Fruit fly (Drosophila melanogaster) whole organism, embryonic: ENCODE results near the gene Fum1.

Experiments used
- Aef1 ChIP-seq: fragments of 200-800 bp; sonication (Bioruptor generic); IDR thresholded peaks from 3 replicates; pipeline ENCODE4 v1.3.6; 2022; ENCODE audit warnings: missing biosample characterization, missing genetic modification characterization
- B-H2 ChIP-seq: fragments of 200-800 bp; sonication (Bioruptor generic); optimal IDR thresholded peaks from 2 replicates; lab custom pipeline; 2018; ENCODE audit warnings: missing biosample characterization, mild to moderate bottlenecking, missing genetic modification characterization
- BEAF-32 ChIP-seq: fragments of 200-800 bp; sonication (Bioruptor generic); optimal IDR thresholded peaks from 3 replicates; lab custom pipeline; 2017; ENCODE audit warnings: missing biosample characterization, missing genetic modification characterization, mild to moderate bottlenecking, moderate library complexity, missing genetic modification reagents
- BtbVII ChIP-seq: fragments of 200-800 bp; sonication (Bioruptor generic); optimal IDR thresholded peaks from 3 replicates; lab custom pipeline; 2017; ENCODE audit warnings: missing biosample characterization, mild to moderate bottlenecking, missing genetic modification characterization
- CG12299 ChIP-seq: fragments of 200-800 bp; sonication (Bioruptor generic); optimal IDR thresholded peaks from 2 replicates; lab custom pipeline; 2018; ENCODE audit warnings: missing biosample characterization, mild to moderate bottlenecking, missing genetic modification characterization
- CG1233 ChIP-seq: fragments of 200-800 bp; sonication (Bioruptor generic); optimal IDR thresholded peaks from 4 replicates; lab custom pipeline; 2018; ENCODE audit warnings: missing biosample characterization, mild to moderate bottlenecking, missing genetic modification characterization
- CG12744 ChIP-seq: fragments of 200-800 bp; sonication (Bioruptor generic); optimal IDR thresholded peaks from 2 replicates; lab custom pipeline; 2016; ENCODE audit warnings: missing biosample characterization, missing genetic modification characterization
- CG12942 ChIP-seq: fragments of 200-800 bp; sonication (Bioruptor generic); optimal IDR thresholded peaks from 3 replicates; lab custom pipeline; 2016; ENCODE audit warnings: missing biosample characterization, missing genetic modification characterization
- CG13296 ChIP-seq: fragments of 200-800 bp; sonication (Bioruptor generic); optimal IDR thresholded peaks from 3 replicates; lab custom pipeline; 2018; ENCODE audit warnings: missing biosample characterization, mild to moderate bottlenecking, missing genetic modification characterization
- CG14710 ChIP-seq: fragments of 200-800 bp; sonication (Bioruptor generic); optimal IDR thresholded peaks from 3 replicates; lab custom pipeline; 2019; ENCODE audit warnings: missing biosample characterization, mild to moderate bottlenecking, missing genetic modification characterization, moderate library complexity
- CG1647 ChIP-seq: fragments of 200-800 bp; sonication (Bioruptor generic); optimal IDR thresholded peaks from 3 replicates; lab custom pipeline; 2016; ENCODE audit warnings: missing biosample characterization, missing genetic modification characterization
- CG17328 ChIP-seq: fragments of 200-800 bp; sonication (Bioruptor generic); IDR thresholded peaks from 2 replicates; pipeline ENCODE4 v1.3.6; 2022; ENCODE audit warnings: missing biosample characterization, missing genetic modification characterization
- CG18011 ChIP-seq: fragments of 200-800 bp; sonication (Bioruptor generic); optimal IDR thresholded peaks from 2 replicates; lab custom pipeline; 2017; ENCODE audit warnings: missing biosample characterization, missing genetic modification characterization, mild to moderate bottlenecking, moderate library complexity, missing genotype
- CG2116 ChIP-seq: fragments of 200-800 bp; sonication (Bioruptor generic); optimal IDR thresholded peaks from 3 replicates; lab custom pipeline; 2018; ENCODE audit warnings: missing biosample characterization, mild to moderate bottlenecking, missing genetic modification characterization
- CG2129 ChIP-seq: fragments of 200-800 bp; sonication (Bioruptor generic); IDR thresholded peaks from 2 replicates; pipeline ENCODE4 v1.3.6; 2022; ENCODE audit warnings: missing biosample characterization, missing genetic modification characterization; ENCODE audit not compliant: partially characterized antibody
- CG2712 ChIP-seq: fragments of 200-800 bp; optimal IDR thresholded peaks from 3 replicates; lab custom pipeline; 2019; ENCODE audit warnings: missing biosample characterization, mild to moderate bottlenecking, missing genetic modification characterization, moderate library complexity
- CG32772 ChIP-seq: fragments of 200-800 bp; sonication (Bioruptor generic); IDR thresholded peaks from 2 replicates; pipeline ENCODE4 v1.3.6; 2022; ENCODE audit warnings: missing biosample characterization, missing genetic modification characterization
- CG42726 ChIP-seq: fragments of 200-800 bp; sonication (Bioruptor generic); IDR thresholded peaks from 2 replicates; pipeline ENCODE4 v1.3.6; 2022; ENCODE audit warnings: missing biosample characterization, missing genetic modification characterization; ENCODE audit not compliant: partially characterized antibody
- CG4707 ChIP-seq: fragments of 200-800 bp; sonication (Bioruptor generic); optimal IDR thresholded peaks from 2 replicates; lab custom pipeline; 2018; ENCODE audit warnings: missing biosample characterization, mild to moderate bottlenecking, missing genetic modification characterization, moderate library complexity
- Camta ChIP-seq: fragments of 200-800 bp; sonication (Bioruptor generic); optimal IDR thresholded peaks from 2 replicates; lab custom pipeline; 2016; ENCODE audit warnings: missing biosample characterization, missing genetic modification characterization
- CoRest ChIP-seq: fragments of 200-800 bp; sonication (Bioruptor generic); optimal IDR thresholded peaks from 3 replicates; lab custom pipeline; 2018; ENCODE audit warnings: missing biosample characterization, mild to moderate bottlenecking, missing genetic modification characterization, moderate library complexity
- Dll ChIP-seq: fragments of 200-800 bp; sonication (Bioruptor generic); IDR thresholded peaks from 4 replicates; pipeline ENCODE4 v1.3.6; 2022; ENCODE audit warnings: missing biosample characterization, missing genetic modification characterization; ENCODE audit not compliant: partially characterized antibody
- Doc3 ChIP-seq: fragments of 200-800 bp; sonication (Bioruptor generic); IDR thresholded peaks from 3 replicates; pipeline ENCODE4 v1.3.6; 2022; ENCODE audit warnings: missing biosample characterization, missing genetic modification characterization; ENCODE audit not compliant: partially characterized antibody
- Drgx ChIP-seq: fragments of 200-800 bp; sonication (Bioruptor generic); IDR thresholded peaks from 2 replicates; pipeline ENCODE4 v1.3.6; 2022; ENCODE audit warnings: missing biosample characterization, missing genetic modification characterization
- H15 ChIP-seq: fragments of 200-800 bp; sonication (Bioruptor generic); IDR thresholded peaks from 3 replicates; pipeline ENCODE4 v1.3.6; 2022; ENCODE audit warnings: missing biosample characterization, missing genetic modification characterization
- Hr51 ChIP-seq, 2 experiments: fragments of 200-800 bp; sonication (Bioruptor generic); optimal IDR thresholded peaks; 2 replicates in 1 of 2; 3 replicates in 1 of 2; lab custom pipeline; 2016 to 2018; ENCODE audit warnings: missing biosample characterization in 2 of 2, missing genetic modification characterization in 2 of 2, mild to moderate bottlenecking in 1 of 2, moderate library complexity in 1 of 2
- Lhr ChIP-seq: fragments of 200-800 bp; sonication (Bioruptor generic); optimal IDR thresholded peaks from 3 replicates; lab custom pipeline; 2017; ENCODE audit warnings: mild to moderate bottlenecking, missing biosample characterization, missing genetic modification reagents, missing genetic modification characterization
- MBD-R2 ChIP-seq: fragments of 200-800 bp; sonication (Bioruptor generic); IDR thresholded peaks from 2 replicates; pipeline ENCODE4 v1.3.6; 2022; ENCODE audit warnings: missing biosample characterization, missing genetic modification characterization
- NK7.1 ChIP-seq: fragments of 200-800 bp; sonication (Bioruptor generic); optimal IDR thresholded peaks from 3 replicates; lab custom pipeline; 2016; ENCODE audit warnings: missing biosample characterization, missing genetic modification characterization
- Neu2 ChIP-seq: fragments of 200-800 bp; sonication (Bioruptor generic); optimal IDR thresholded peaks from 3 replicates; lab custom pipeline; 2016; ENCODE audit warnings: missing biosample characterization, missing genetic modification characterization, borderline replicate concordance
- Nf-YA ChIP-seq: fragments of 200-800 bp; sonication (Bioruptor generic); IDR thresholded peaks from 2 replicates; pipeline ENCODE4 v1.3.6; 2022; ENCODE audit warnings: missing biosample characterization, missing genetic modification characterization
- Ptx1 ChIP-seq: fragments of 200-800 bp; sonication (Bioruptor generic); IDR thresholded peaks from 2 replicates; pipeline ENCODE4 v1.3.6; 2022; ENCODE audit warnings: missing biosample characterization, missing genetic modification characterization
- YL-1 ChIP-seq: fragments of 200-800 bp; sonication (Bioruptor generic); optimal IDR thresholded peaks from 3 replicates; lab custom pipeline; 2017; ENCODE audit warnings: missing biosample characterization, mild to moderate bottlenecking, missing genetic modification characterization
- ab ChIP-seq: fragments of 200-800 bp; sonication (Bioruptor generic); optimal IDR thresholded peaks from 2 replicates; lab custom pipeline; 2016; ENCODE audit warnings: missing biosample characterization, missing genetic modification characterization
- bbx ChIP-seq: fragments of 200-800 bp; sonication (Bioruptor generic); IDR thresholded peaks from 2 replicates; pipeline ENCODE4 v1.3.6; 2022; ENCODE audit warnings: missing biosample characterization, missing genetic modification characterization; ENCODE audit not compliant: partially characterized antibody
- cas ChIP-seq: fragments of 200-800 bp; sonication (Bioruptor generic); IDR thresholded peaks from 2 replicates; pipeline ENCODE4 v1.3.6; 2022; ENCODE audit warnings: missing biosample characterization, missing genetic modification characterization
- her ChIP-seq: fragments of 200-800 bp; sonication (Bioruptor generic); optimal IDR thresholded peaks from 2 replicates; lab custom pipeline; 2016; ENCODE audit warnings: missing biosample characterization, missing genetic modification characterization
- knrl ChIP-seq: fragments of 200-800 bp; sonication (Bioruptor generic); IDR thresholded peaks from 3 replicates; pipeline ENCODE4 v1.3.6; 2022; ENCODE audit warnings: missing biosample characterization, missing genetic modification characterization; ENCODE audit not compliant: partially characterized antibody
- lilli ChIP-seq: fragments of 200-800 bp; sonication (Bioruptor generic); optimal IDR thresholded peaks from 3 replicates; lab custom pipeline; 2016; ENCODE audit warnings: missing biosample characterization, missing genetic modification characterization
- onecut ChIP-seq: fragments of 200-800 bp; sonication (Bioruptor generic); IDR thresholded peaks from 2 replicates; pipeline ENCODE4 v1.3.6; 2022; ENCODE audit warnings: missing biosample characterization, missing genetic modification characterization
- ro ChIP-seq: fragments of 200-800 bp; sonication (Bioruptor generic); IDR thresholded peaks from 2 replicates; pipeline ENCODE4 v1.3.6; 2022; ENCODE audit warnings: missing biosample characterization, missing genetic modification characterization
- sob ChIP-seq: fragments of 200-800 bp; sonication (Bioruptor generic); IDR thresholded peaks from 2 replicates; pipeline ENCODE4 v1.3.6; 2022; ENCODE audit warnings: missing biosample characterization, missing genetic modification characterization
- sr ChIP-seq: fragments of 200-800 bp; sonication (Bioruptor generic); IDR thresholded peaks from 3 replicates; pipeline ENCODE4 v1.3.6; 2022; ENCODE audit warnings: missing biosample characterization, missing genetic modification characterization
- stwl ChIP-seq: fragments of 200-800 bp; sonication (Bioruptor generic); optimal IDR thresholded peaks from 3 replicates; lab custom pipeline; 2018; ENCODE audit warnings: missing biosample characterization, mild to moderate bottlenecking, missing genetic modification characterization, moderate library complexity
- tll ChIP-seq, 2 experiments: fragments of 200-800 bp in 1 of 2; fragments of >200 bp in 1 of 2; sonication (Bioruptor generic) in 1 of 2; optimal IDR thresholded peaks; 2 replicates each; lab custom pipeline; 2017 to 2019; ENCODE audit warnings: missing biosample characterization in 2 of 2, missing genetic modification characterization in 2 of 2, mild to moderate bottlenecking in 1 of 2, moderate library complexity in 1 of 2
- vnd ChIP-seq: fragments of 200-800 bp; sonication (Bioruptor generic); IDR thresholded peaks from 3 replicates; pipeline ENCODE4 v1.3.6; 2022; ENCODE audit warnings: missing biosample characterization, missing genetic modification characterization; ENCODE audit not compliant: partially characterized antibody
- wor ChIP-seq: fragments of 200-800 bp; sonication (Bioruptor generic); IDR thresholded peaks from 2 replicates; pipeline ENCODE4 v1.3.6; 2022; ENCODE audit warnings: missing biosample characterization, missing genetic modification characterization
- yki ChIP-seq: fragments of >200 bp; optimal IDR thresholded peaks from 3 replicates; lab custom pipeline; 2018

The Fum1 gene

DNA sequence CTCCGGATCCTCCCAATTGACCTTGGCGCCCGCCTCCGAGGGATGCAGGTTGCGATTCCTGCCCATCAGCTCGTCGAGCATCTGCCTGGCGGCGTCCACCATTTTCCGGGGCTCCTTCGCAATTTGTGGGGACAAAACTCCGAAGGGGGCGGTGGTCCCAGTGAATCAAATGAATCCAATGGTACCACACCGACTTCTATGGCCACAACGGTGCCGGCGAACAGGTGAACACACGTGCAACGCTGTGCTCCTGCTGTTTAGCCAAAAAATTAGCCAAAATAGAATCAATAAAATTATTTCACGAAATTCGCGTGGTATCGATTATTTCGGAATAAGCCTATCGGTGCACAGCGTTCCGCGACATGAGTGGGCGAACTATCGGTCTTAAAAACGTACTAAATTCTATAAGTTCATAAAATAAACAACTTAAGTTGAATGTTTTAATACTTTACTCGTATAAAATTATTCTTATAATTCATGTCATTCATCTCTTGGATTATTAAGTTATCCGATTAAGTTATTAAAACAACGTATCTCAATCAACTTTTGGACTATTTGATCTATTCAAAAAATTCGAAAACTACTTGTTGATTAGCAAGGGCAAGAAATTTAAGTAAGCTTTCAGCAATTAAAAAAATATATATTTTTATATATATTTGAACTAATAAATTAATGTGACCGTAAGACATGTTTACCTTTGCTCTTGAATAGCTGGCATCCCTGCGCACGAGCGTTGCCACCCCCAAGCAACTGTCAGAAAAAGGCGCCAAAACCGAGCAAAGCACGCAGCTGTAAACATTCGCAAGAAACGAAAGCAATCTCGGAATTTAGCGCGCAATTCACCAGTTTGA lies 4.4 kb upstream of the Fum1 start, which contains the start of the genes CG3198 and Mcm6:
CG3198 (minus strand) TSS at position 337 of the 851 bp plus-strand sequence.
Mcm6 (plus strand) TSS at position 751 of the 851 bp plus-strand sequence.
- no peak for TF ChIP-seq H15 (GFP tag; lab: Robert Waterston, UW)
- TF ChIP-seq CG4707 (GFP tag; lab: Kevin White, UChicago) = no peak
- TF ChIP-seq Ptx1 = no peak
- no peak for TF ChIP-seq her (GFP tag; lab: Kevin White, UChicago)
- 0 out of 2 replicates have a peak, but pooled peaks have one; percentile 17 for TF ChIP-seq Nf-YA (GFP tag; lab: Robert Waterston, UW)
- TF ChIP-seq CG18011 = no peak
- TF ChIP-seq bbx (GFP tag; lab: Robert Waterston, UW) = peak; percentile 61
- TF ChIP-seq CG12744 (GFP tag; lab: Kevin White, UChicago) = no peak
- no peak for TF ChIP-seq Lhr (GFP tag; lab: Kevin White, UChicago)
- TF ChIP-seq B-H2 (GFP tag; lab: Kevin White, UChicago) = no peak
- no peak for TF ChIP-seq NK7.1 (GFP tag; lab: Kevin White, UChicago)
- no peak for TF ChIP-seq lilli (GFP tag; lab: Kevin White, UChicago)
- no peak for TF ChIP-seq CG12942
- TF ChIP-seq sob (GFP tag; lab: Robert Waterston, UW) = no peak
- TF ChIP-seq CG42726 (GFP tag; lab: Robert Waterston, UW) = peak; percentile 32; the same call in 1 of the 2 replicates
- no peak for TF ChIP-seq Aef1 (GFP tag; lab: Robert Waterston, UW)
- TF ChIP-seq YL-1 = peak; percentile 34
- no peak for TF ChIP-seq CG17328 (GFP tag; lab: Robert Waterston, UW)
- TF ChIP-seq CG14710 (tag; lab: Kevin White, UChicago) = peak; percentile 67
- no peak for TF ChIP-seq cas (GFP tag; lab: Robert Waterston, UW)
- peak; percentile 42 for TF ChIP-seq CoRest
- TF ChIP-seq yki (lab: Kevin White, UChicago) = no peak
- peak; percentile 59 for TF ChIP-seq Doc3 (GFP tag; lab: Robert Waterston, UW)
- peak; percentile 62; the same call in 2 of the 3 replicates for TF ChIP-seq sr
- TF ChIP-seq CG12299 = no peak
- TF ChIP-seq Neu2 = no peak
- TF ChIP-seq wor = no peak
- peak; percentile 48 for TF ChIP-seq onecut
- TF ChIP-seq vnd (GFP tag; lab: Robert Waterston, UW) = peak; percentile 59; the same call in 1 of the 3 replicates
- TF ChIP-seq CG13296 (GFP tag; lab: Kevin White, UChicago) = no peak
- peak; percentile 65; the same call in 2 of the 3 replicates for TF ChIP-seq knrl (GFP tag; lab: Robert Waterston, UW)
- peak; percentile 18 for TF ChIP-seq CG2712 (tag; lab: Kevin White, UChicago)
- TF ChIP-seq Drgx (GFP tag; lab: Robert Waterston, UW) = no peak
- no peak for TF ChIP-seq CG32772 (GFP tag; lab: Robert Waterston, UW)
- TF ChIP-seq Dll (GFP tag; lab: Robert Waterston, UW) = peak; percentile 77
- TF ChIP-seq ro = no peak
- no peak for TF ChIP-seq CG1647 (GFP tag; lab: Kevin White, UChicago)
- TF ChIP-seq Hr51 (GFP tag; optimal IDR thresholded peaks at IDR 0.05; lab: Kevin White, UChicago) = no peak
- TF ChIP-seq tll (GFP tag; optimal IDR thresholded peaks at IDR 0.05; lab: Kevin White, UChicago) = no peak
- TF ChIP-seq stwl = peak; percentile 37
- TF ChIP-seq CG2116 (GFP tag; lab: Kevin White, UChicago) = peak; percentile 52
- TF ChIP-seq CG1233 (GFP tag; lab: Kevin White, UChicago) = no peak
- TF ChIP-seq ab = no peak
- TF ChIP-seq CG2129 = peak; percentile 29; the same call in 1 of the 2 replicates
- TF ChIP-seq BtbVII = no peak
- TF ChIP-seq Camta = no peak
- peak; percentile 67 for TF ChIP-seq BEAF-32
- TF ChIP-seq MBD-R2 (GFP tag; lab: Robert Waterston, UW) = peak; percentile 43
